Fruit fly (Drosophila melanogaster): ENCODE measurements around the gene CG10713.

Gene CG10713

dm6 chr3L:13450177-13450793 lies 15.3 kb upstream of the CG10713 start, which contains the start of the genes JMJD7 and CG10738:
TSS of gene JMJD7 (minus strand) at chr3L:13450283.
TSS of gene CG10738 (plus strand) at chr3L:13450770.
- TF ChIP-seq CG14711 (tag; optimal IDR thresholded peaks at IDR 0.05), result peak; percentile 62
- no peak for TF ChIP-seq cnc (optimal IDR thresholded peaks at IDR 0.05)
- TF ChIP-seq Mnt (GFP tag; optimal IDR thresholded peaks at IDR 0.05), result no peak
- TF ChIP-seq pad (GFP tag; optimal IDR thresholded peaks at IDR 0.05), result peak; percentile 8
- TF ChIP-seq cic (GFP tag; optimal IDR thresholded peaks at IDR 0.05), result no peak
- TF ChIP-seq ovo (GFP tag; optimal IDR thresholded peaks at IDR 0.05), result no peak
- TF ChIP-seq toe (GFP tag; optimal IDR thresholded peaks at IDR 0.05), result no peak
- peak; percentile 78 for TF ChIP-seq bab1 (GFP tag; optimal IDR thresholded peaks at IDR 0.05)
- no peak for TF ChIP-seq Hr96 (GFP tag; optimal IDR thresholded peaks at IDR 0.05)
- TF ChIP-seq CG11617 (GFP tag; optimal IDR thresholded peaks at IDR 0.05), result no peak
- no peak for TF ChIP-seq CG33017 (tag; optimal IDR thresholded peaks at IDR 0.05)
- TF ChIP-seq CG1620 (GFP tag; optimal IDR thresholded peaks at IDR 0.05), result no peak
- TF ChIP-seq CG7045 (GFP tag; optimal IDR thresholded peaks at IDR 0.05), result peak; percentile 76
- TF ChIP-seq Clk (GFP tag; optimal IDR thresholded peaks at IDR 0.05), result peak; percentile 26
- peak; percentile 70 for TF ChIP-seq CG7101 (tag; optimal IDR thresholded peaks at IDR 0.05)
- TF ChIP-seq CG5204 (GFP tag; optimal IDR thresholded peaks at IDR 0.05), result peak; percentile 20
- peak; percentile 71 for TF ChIP-seq CG12768 (GFP tag; optimal IDR thresholded peaks at IDR 0.05)
- TF ChIP-seq tj (GFP tag; optimal IDR thresholded peaks at IDR 0.05), result no peak

dm6 chr3L:13442400-13442799 lies 7.4 kb upstream of the CG10713 start, which contains the start of gene cmb:
TSS of gene cmb (plus strand) at chr3L:13442594.
- TF ChIP-seq CG11617 (GFP tag; optimal IDR thresholded peaks at IDR 0.05) (peak; percentile 25), kay (GFP tag; ENCODE audit: borderline replicate concordance) (peak; percentile 71), ovo (GFP tag; optimal IDR thresholded peaks at IDR 0.05) (no peak), CG1620 (GFP tag; optimal IDR thresholded peaks at IDR 0.05) (peak; percentile 26), Clk (GFP tag; optimal IDR thresholded peaks at IDR 0.05) (no peak), bab1 (GFP tag; optimal IDR thresholded peaks at IDR 0.05) (peak; percentile 36)

dm6 chr3L:13440370-13440960 lies 5.4 kb upstream of the CG10713 start, which contains the start of the genes CG10140 and CG14109:
TSS of gene CG10140 (minus strand) at chr3L:13440470.
TSS of gene CG14109 (plus strand) at chr3L:13440910.
- TF ChIP-seq CG7045 (GFP tag; optimal IDR thresholded peaks at IDR 0.05), result no peak
- TF ChIP-seq bab1 (GFP tag; optimal IDR thresholded peaks at IDR 0.05), result no peak
- TF ChIP-seq tj (GFP tag; optimal IDR thresholded peaks at IDR 0.05), result no peak
- TF ChIP-seq kay (GFP tag; ENCODE audit: borderline replicate concordance), result no peak
- no peak for TF ChIP-seq CG12768 (GFP tag; optimal IDR thresholded peaks at IDR 0.05)
- no peak for TF ChIP-seq CG1620 (GFP tag; optimal IDR thresholded peaks at IDR 0.05)
- TF ChIP-seq pad (GFP tag; optimal IDR thresholded peaks at IDR 0.05), result no peak
- no peak for TF ChIP-seq cic (GFP tag; optimal IDR thresholded peaks at IDR 0.05)
- TF ChIP-seq Crg-1 (GFP tag; optimal IDR thresholded peaks at IDR 0.05), result no peak
- TF ChIP-seq CG5204 (GFP tag; optimal IDR thresholded peaks at IDR 0.05), result no peak
- no peak for TF ChIP-seq ovo (GFP tag; optimal IDR thresholded peaks at IDR 0.05)
- no peak for TF ChIP-seq Mnt (GFP tag; optimal IDR thresholded peaks at IDR 0.05)
- no peak for TF ChIP-seq CG11617 (GFP tag; optimal IDR thresholded peaks at IDR 0.05)
- TF ChIP-seq CG33017 (tag; optimal IDR thresholded peaks at IDR 0.05), result no peak
- TF ChIP-seq toe (GFP tag; optimal IDR thresholded peaks at IDR 0.05), result no peak
- no peak for TF ChIP-seq CG14711 (tag; optimal IDR thresholded peaks at IDR 0.05)
- no peak for TF ChIP-seq CG7101 (tag; optimal IDR thresholded peaks at IDR 0.05)

- TF ChIP-seq Clk (GFP tag; optimal IDR thresholded peaks at IDR 0.05) (no peak), CG7045 (GFP tag; optimal IDR thresholded peaks at IDR 0.05) (no peak), Crg-1 (GFP tag; optimal IDR thresholded peaks at IDR 0.05) (no peak)
These were observed 2.6 kb upstream of the CG10713 start, which contains the start of gene CG10725 for dm6 chr3L:13437654-13438053. TSS of gene CG10725 (plus strand) at chr3L:13437954.

dm6 chr3L:13437036-13437435 lies 2.0 kb upstream of the CG10713 start, which contains the start of gene CG10154:
TSS of gene CG10154 (minus strand) at chr3L:13437136.
- TF ChIP-seq Hr96 (GFP tag; optimal IDR thresholded peaks at IDR 0.05) (no peak), CG7101 (tag; optimal IDR thresholded peaks at IDR 0.05) (no peak), CG11617 (GFP tag; optimal IDR thresholded peaks at IDR 0.05) (no peak), CG14711 (tag; optimal IDR thresholded peaks at IDR 0.05) (no peak), CG1620 (GFP tag; optimal IDR thresholded peaks at IDR 0.05) (no peak), CG33017 (tag; optimal IDR thresholded peaks at IDR 0.05) (no peak)

dm6 chr3L:13433522-13433921 lies 1.5 kb downstream of the CG10713 start:
- TF ChIP-seq CG11617 (GFP tag; optimal IDR thresholded peaks at IDR 0.05) (no peak), toe (GFP tag; optimal IDR thresholded peaks at IDR 0.05) (no peak), CG14711 (tag; optimal IDR thresholded peaks at IDR 0.05) (no peak), tj (GFP tag; optimal IDR thresholded peaks at IDR 0.05) (no peak), CG33017 (tag; optimal IDR thresholded peaks at IDR 0.05) (no peak), Hr96 (GFP tag; optimal IDR thresholded peaks at IDR 0.05) (no peak), pad (GFP tag; optimal IDR thresholded peaks at IDR 0.05) (no peak), Mnt (GFP tag; optimal IDR thresholded peaks at IDR 0.05) (no peak), CG7101 (tag; optimal IDR thresholded peaks at IDR 0.05) (no peak), cnc (optimal IDR thresholded peaks at IDR 0.05) (no peak), Clk (GFP tag; optimal IDR thresholded peaks at IDR 0.05) (no peak), cic (GFP tag; optimal IDR thresholded peaks at IDR 0.05) (no peak), CG12768 (GFP tag; optimal IDR thresholded peaks at IDR 0.05) (no peak)
